Worm (Caenorhabditis elegans): Measurements from ENCODE around the gene nape-1.

DNA sequence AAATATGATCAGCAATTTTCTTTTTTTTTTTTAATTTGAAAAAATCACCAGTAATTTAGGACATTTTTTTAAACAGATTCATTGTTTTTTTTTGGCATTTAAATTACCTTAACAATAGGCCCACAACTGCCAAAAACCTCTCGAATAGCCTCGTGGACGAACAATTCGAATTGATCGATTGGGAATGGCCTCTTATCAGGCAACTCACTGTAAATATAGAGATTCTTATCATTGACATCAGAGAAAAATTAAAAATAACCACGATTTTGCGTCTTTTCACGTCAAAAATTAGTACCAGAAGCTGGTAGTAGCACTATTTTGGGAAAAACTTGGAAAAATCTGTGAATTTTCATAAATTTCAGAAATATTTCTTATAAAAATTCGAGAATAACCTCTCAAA is 18.7 kb downstream of the nape-1 start:
- no peak for TF ChIP-seq him-1 (tag; optimal IDR thresholded peaks at IDR 0.05)
- TF ChIP-seq dao-5 (tag; optimal IDR thresholded peaks at IDR 0.05) = no peak

All from whole organism, L4/young adult.